Fruit fly (Drosophila melanogaster): Measurements from ENCODE around the gene Ada.
A peak's percentile ranks its signal among the peaks of the same experiment; 100 is the strongest.

Ada gene

DNA sequence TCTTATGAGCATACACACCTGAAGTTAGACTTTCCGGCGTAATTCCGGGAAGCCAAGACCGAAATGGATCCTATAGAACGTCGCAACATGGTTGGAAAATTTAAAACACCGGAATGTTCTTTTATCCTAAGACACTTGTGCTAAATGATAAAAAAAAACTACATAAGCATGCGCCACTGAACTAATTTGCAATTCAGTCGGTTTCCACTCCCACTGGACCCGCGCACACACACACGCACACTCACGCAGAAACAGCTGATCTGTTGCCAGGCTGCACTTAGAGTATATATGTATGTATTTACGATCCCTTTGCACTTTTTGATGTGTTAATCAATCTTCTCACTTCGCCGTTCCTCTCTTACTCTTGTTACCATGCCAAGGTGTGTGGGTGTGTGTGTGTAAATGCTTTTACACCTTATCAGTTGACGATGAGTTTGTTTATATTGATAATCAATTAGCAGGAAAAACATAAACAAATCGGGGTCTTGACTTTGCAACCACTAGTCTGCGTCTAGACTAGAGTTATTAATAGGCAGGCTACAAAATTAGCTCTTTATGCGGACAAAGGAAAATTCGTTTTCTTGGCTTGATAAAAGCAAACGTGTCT lies 16.4 kb upstream of the Ada start, which contains the start of gene Mst85C (continued):
- peak; percentile 17 for TF ChIP-seq CG15601 (tag; optimal IDR thresholded peaks at IDR 0.05)
- no peak for TF ChIP-seq Nf-YA (GFP tag; IDR thresholded peaks at IDR 0.05)
- TF ChIP-seq bcd (GFP tag; optimal IDR thresholded peaks at IDR 0.05), result no peak
- no peak for TF ChIP-seq CG10321 (GFP tag; IDR thresholded peaks at IDR 0.05)
- TF ChIP-seq YL-1 (GFP tag; optimal IDR thresholded peaks at IDR 0.05), result peak; percentile 15
- no peak for TF ChIP-seq seq (GFP tag; IDR thresholded peaks at IDR 0.05)
- TF ChIP-seq CG34376 (GFP tag; optimal IDR thresholded peaks at IDR 0.05), result peak; percentile 52
- TF ChIP-seq CG12219 (GFP tag; optimal IDR thresholded peaks at IDR 0.05), result no peak
- no peak for TF ChIP-seq pho (GFP tag; optimal IDR thresholded peaks at IDR 0.05)
- TF ChIP-seq Rfx (GFP tag; IDR thresholded peaks at IDR 0.05), result no peak
- TF ChIP-seq Pdp1 (GFP tag; optimal IDR thresholded peaks at IDR 0.05), result peak in 1 of 2 experiments; percentile 53
- no peak for TF ChIP-seq stwl (tag; optimal IDR thresholded peaks at IDR 0.05)
- TF ChIP-seq Med (GFP tag), result peak; percentile 73
- TF ChIP-seq p53 (GFP tag; optimal IDR thresholded peaks at IDR 0.05), result no peak
- peak; percentile 98 for TF ChIP-seq pros (GFP tag; optimal IDR thresholded peaks at IDR 0.05)
- TF ChIP-seq CG17186 (GFP tag; optimal IDR thresholded peaks at IDR 0.05), result no peak
- no peak for TF ChIP-seq CG11695 (GFP tag; IDR thresholded peaks at IDR 0.05)
- no peak for TF ChIP-seq CG10543 (GFP tag; optimal IDR thresholded peaks at IDR 0.05)
- no peak for TF ChIP-seq sr (GFP tag; IDR thresholded peaks at IDR 0.05)
- TF ChIP-seq CG13296 (GFP tag; optimal IDR thresholded peaks at IDR 0.05), result no peak
- no peak for TF ChIP-seq CG6272 (GFP tag; IDR thresholded peaks at IDR 0.05)
- no peak for TF ChIP-seq trh (GFP tag; optimal IDR thresholded peaks at IDR 0.05)
- TF ChIP-seq H2.0 (GFP tag; IDR thresholded peaks at IDR 0.05), result no peak
- no peak for TF ChIP-seq pnt (GFP tag; optimal IDR thresholded peaks at IDR 0.05)
- TF ChIP-seq Vsx1 (GFP tag; optimal IDR thresholded peaks at IDR 0.05), result peak; percentile 39
- TF ChIP-seq ewg (GFP tag; optimal IDR thresholded peaks at IDR 0.05), result peak; percentile 26
- TF ChIP-seq Blimp-1 (GFP tag; optimal IDR thresholded peaks at IDR 0.05), result peak; percentile 20
- no peak for TF ChIP-seq run (tag; optimal IDR thresholded peaks at IDR 0.05)
- TF ChIP-seq sc (optimal IDR thresholded peaks at IDR 0.05), result no peak
- TF ChIP-seq sc (GFP tag; optimal IDR thresholded peaks at IDR 0.05), result no peak
- no peak for TF ChIP-seq Ada2b (GFP tag; IDR thresholded peaks at IDR 0.05)

DNA sequence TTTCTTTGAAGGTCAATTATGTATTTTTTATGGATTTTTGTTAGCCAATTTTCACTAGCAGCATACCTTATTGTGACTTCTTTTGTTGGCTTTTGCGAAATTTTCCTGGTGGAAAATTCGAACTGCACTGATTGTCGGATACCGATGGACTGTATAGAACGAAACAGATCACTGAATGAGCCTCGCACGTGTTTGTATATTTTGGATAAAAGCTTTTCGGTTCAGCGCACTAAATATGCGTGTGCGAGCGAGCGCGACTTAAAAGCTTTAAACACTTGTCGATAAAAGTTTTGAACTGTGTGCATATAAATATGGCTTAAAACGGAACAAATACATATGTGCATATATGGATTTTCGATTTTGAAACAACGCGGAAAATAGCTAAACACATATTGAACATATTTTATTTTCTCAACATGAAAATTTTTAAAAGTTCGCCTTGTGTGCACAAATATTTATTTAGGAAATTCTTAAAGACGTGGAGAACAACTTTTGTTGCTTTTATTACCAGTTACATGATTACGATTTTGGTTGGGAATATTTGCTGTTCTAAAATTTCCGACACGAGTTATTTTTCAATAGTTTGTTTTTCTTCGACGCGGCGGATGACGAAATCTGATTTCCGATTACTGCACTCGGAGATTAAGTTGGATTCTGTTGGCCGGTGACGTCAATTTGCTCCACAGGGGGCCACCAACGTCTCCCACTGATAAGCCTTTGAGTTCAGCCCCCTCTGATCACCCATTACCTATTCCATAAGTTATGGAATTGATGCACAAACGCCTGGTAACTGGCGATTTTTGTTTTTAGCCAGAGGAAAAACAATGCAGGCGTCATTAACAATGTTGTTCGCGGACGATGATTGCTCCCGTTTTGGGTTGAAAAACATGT lies 15.6 kb upstream of the Ada start:
- TF ChIP-seq CG13296 (GFP tag; optimal IDR thresholded peaks at IDR 0.05) (peak; percentile 43), CG8388 (GFP tag; optimal IDR thresholded peaks at IDR 0.05) (peak; percentile 94), CG33557 (GFP tag; optimal IDR thresholded peaks at IDR 0.05) (no peak), lilli (GFP tag; optimal IDR thresholded peaks at IDR 0.05) (peak; percentile 22), Med (GFP tag) (peak; percentile 53), CG15696 (tag; optimal IDR thresholded peaks at IDR 0.05) (no peak), cwo (GFP tag; optimal IDR thresholded peaks at IDR 0.05) (peak; percentile 90), lab (GFP tag; optimal IDR thresholded peaks at IDR 0.05) (peak; percentile 31), zfh2 (GFP tag; optimal IDR thresholded peaks at IDR 0.05) (peak; percentile 11), sens (GFP tag) (peak; percentile 77), CG15269 (tag; optimal IDR thresholded peaks at IDR 0.05) (peak; percentile 22), CG8290 (GFP tag; optimal IDR thresholded peaks at IDR 0.05) (no peak), CG8290 (tag; optimal IDR thresholded peaks at IDR 0.05) (peak in 1 of 2 experiments; percentile 29), oc (tag; optimal IDR thresholded peaks at IDR 0.05) (peak; percentile 3), Pdp1 (GFP tag; optimal IDR thresholded peaks at IDR 0.05) (peak in 1 of 2 experiments; percentile 16), grau (tag; optimal IDR thresholded peaks at IDR 0.05) (peak; percentile 11), Fer3 (tag; optimal IDR thresholded peaks at IDR 0.05) (peak; percentile 14), vvl (GFP tag; IDR thresholded peaks at IDR 0.05) (no peak), CG15514 (GFP tag; optimal IDR thresholded peaks at IDR 0.05) (peak; percentile 13), PHDP (tag; optimal IDR thresholded peaks at IDR 0.05) (peak; percentile 23), sug (tag; optimal IDR thresholded peaks at IDR 0.05) (peak; percentile 96)
